Fruit fly (Drosophila melanogaster) whole organism, embryonic: Measurements from ENCODE around the gene msd1.

ENCODE experiments used
- Abd-B ChIP-seq: fragments of 200-800 bp; sonication (Bioruptor generic); optimal IDR thresholded peaks from 2 replicates; lab custom pipeline; 2018; ENCODE audit warnings: missing biosample characterization, mild to moderate bottlenecking, missing genetic modification characterization, moderate library complexity
- C15 ChIP-seq: fragments of 200-800 bp; sonication (Bioruptor generic); IDR thresholded peaks from 3 replicates; pipeline ENCODE4 v1.3.6; 2022; ENCODE audit warnings: missing biosample characterization, missing genetic modification characterization
- CG12391 ChIP-seq: fragments of 200-800 bp; sonication (Bioruptor generic); optimal IDR thresholded peaks from 3 replicates; lab custom pipeline; 2018; ENCODE audit warnings: missing biosample characterization, mild to moderate bottlenecking, missing genetic modification characterization, moderate library complexity
- CG13296 ChIP-seq: fragments of 200-800 bp; sonication (Bioruptor generic); optimal IDR thresholded peaks from 3 replicates; lab custom pipeline; 2018; ENCODE audit warnings: missing biosample characterization, mild to moderate bottlenecking, missing genetic modification characterization
- CG14441 ChIP-seq: fragments of 200-800 bp; sonication (Bioruptor generic); IDR thresholded peaks from 2 replicates; pipeline ENCODE4 v1.3.6; 2022; ENCODE audit warnings: missing biosample characterization, missing genetic modification characterization
- CG15073 ChIP-seq: fragments of 200-800 bp; sonication (Bioruptor generic); optimal IDR thresholded peaks from 2 replicates; lab custom pipeline; 2016; ENCODE audit warnings: missing biosample characterization, missing genetic modification characterization
- CG15269 ChIP-seq: fragments of 200-800 bp; sonication (Bioruptor generic); optimal IDR thresholded peaks from 2 replicates; lab custom pipeline; 2018; ENCODE audit warnings: missing biosample characterization, mild to moderate bottlenecking, missing genetic modification characterization, moderate library complexity
- CG17802 ChIP-seq: fragments of 200-800 bp; sonication (Bioruptor generic); optimal IDR thresholded peaks from 2 replicates; lab custom pipeline; 2018; ENCODE audit warnings: missing biosample characterization, mild to moderate bottlenecking, missing genetic modification characterization, moderate library complexity
- CG18619 ChIP-seq: fragments of 200-800 bp; sonication (Bioruptor generic); optimal IDR thresholded peaks from 3 replicates; lab custom pipeline; 2017; ENCODE audit warnings: missing biosample characterization, mild to moderate bottlenecking, missing genetic modification characterization
- CG2889 ChIP-seq: fragments of 200-800 bp; sonication (Bioruptor generic); IDR thresholded peaks from 3 replicates; pipeline ENCODE4 v1.3.6; 2022; ENCODE audit warnings: missing biosample characterization, missing genetic modification characterization
- CG3847 ChIP-seq: fragments of 200-800 bp; sonication (Bioruptor generic); IDR thresholded peaks from 2 replicates; pipeline ENCODE4 v1.3.6; 2022; ENCODE audit warnings: missing biosample characterization, missing genetic modification characterization
- CG7357 ChIP-seq: fragments of 200-800 bp; sonication (Bioruptor generic); IDR thresholded peaks from 3 replicates; pipeline ENCODE4 v1.3.6; 2022; ENCODE audit warnings: missing biosample characterization, missing genetic modification characterization
- CG9797 ChIP-seq: fragments of 200-800 bp; sonication (Bioruptor generic); optimal IDR thresholded peaks from 3 replicates; lab custom pipeline; 2018; ENCODE audit warnings: missing biosample characterization, mild to moderate bottlenecking, missing genetic modification characterization
- CG9876 ChIP-seq: fragments of 200-800 bp; sonication (Bioruptor generic); optimal IDR thresholded peaks from 2 replicates; lab custom pipeline; 2016; ENCODE audit warnings: missing biosample characterization, missing genetic modification characterization
- CkIIα-i1 ChIP-seq: fragments of 200-800 bp; sonication (Bioruptor generic); IDR thresholded peaks from 2 replicates; pipeline ENCODE4 v1.3.6; 2022; ENCODE audit warnings: missing biosample characterization, missing genetic modification characterization
- Dek ChIP-seq: fragments of 200-800 bp; sonication (Bioruptor generic); optimal IDR thresholded peaks from 3 replicates; lab custom pipeline; 2019; ENCODE audit warnings: missing biosample characterization, mild to moderate bottlenecking, missing genetic modification characterization, moderate library complexity
- Dip2 ChIP-seq: fragments of 200-800 bp; sonication (Bioruptor generic); IDR thresholded peaks from 2 replicates; pipeline ENCODE4 v1.3.6; 2022; ENCODE audit warnings: missing biosample characterization, missing genetic modification characterization
- Doc3 ChIP-seq: fragments of 200-800 bp; sonication (Bioruptor generic); IDR thresholded peaks from 3 replicates; pipeline ENCODE4 v1.3.6; 2022; ENCODE audit warnings: missing biosample characterization, missing genetic modification characterization; ENCODE audit not compliant: partially characterized antibody
- Dref ChIP-seq: fragments of 200-800 bp; sonication (Bioruptor generic); IDR thresholded peaks from 2 replicates; pipeline ENCODE4 v1.3.6; 2022; ENCODE audit warnings: missing biosample characterization, missing genetic modification characterization
- E2f1 ChIP-seq: fragments of 200-800 bp; sonication (Bioruptor generic); IDR thresholded peaks from 2 replicates; pipeline ENCODE4 v1.3.6; 2022; ENCODE audit warnings: missing biosample characterization, missing genetic modification characterization
- HHEX ChIP-seq: fragments of 200-800 bp; sonication (Bioruptor generic); optimal IDR thresholded peaks from 3 replicates; lab custom pipeline; 2017; ENCODE audit warnings: missing biosample characterization, mild to moderate bottlenecking, missing genetic modification characterization, missing genetic modification reagents
- HLH3B ChIP-seq: fragments of 200-800 bp; sonication (Bioruptor generic); IDR thresholded peaks from 2 replicates; pipeline ENCODE4 v1.3.6; 2022; ENCODE audit warnings: missing biosample characterization, missing genetic modification characterization
- Mad ChIP-seq: fragments of 200-800 bp; sonication (Bioruptor generic); optimal IDR thresholded peaks from 2 replicates; lab custom pipeline; 2016; ENCODE audit warnings: missing biosample characterization, missing genetic modification characterization
- Mrtf ChIP-seq: fragments of 200-800 bp; sonication (Bioruptor generic); IDR thresholded peaks from 3 replicates; pipeline ENCODE4 v1.3.6; 2022; ENCODE audit warnings: missing biosample characterization, missing genetic modification characterization
- NC2α ChIP-seq: fragments of 200-800 bp; sonication (Bioruptor generic); optimal IDR thresholded peaks from 2 replicates; lab custom pipeline; 2016; ENCODE audit warnings: missing biosample characterization, missing genetic modification characterization
- Sox100B ChIP-seq: fragments of 200-800 bp; sonication (Bioruptor generic); optimal IDR thresholded peaks from 3 replicates; lab custom pipeline; 2018; ENCODE audit warnings: missing biosample characterization, mild to moderate bottlenecking, missing genetic modification characterization
- Stat92E ChIP-seq, 3 experiments: fragments of >200 bp in 2 of 3; fragments of 200-800 bp in 1 of 3; sonication (Bioruptor generic) in 1 of 3; optimal IDR thresholded peaks; 2 replicates each; lab custom pipeline; 2017 to 2019; ENCODE audit warnings: missing biosample characterization in 3 of 3, missing genetic modification characterization in 3 of 3, mild to moderate bottlenecking in 1 of 3, moderate library complexity in 1 of 3
- amos ChIP-seq: fragments of 200-800 bp; sonication (Bioruptor generic); IDR thresholded peaks from 2 replicates; pipeline ENCODE4 v1.3.6; 2022; ENCODE audit warnings: missing biosample characterization, missing genetic modification characterization; ENCODE audit not compliant: partially characterized antibody
- ara ChIP-seq: fragments of 200-800 bp; sonication (Bioruptor generic); IDR thresholded peaks from 2 replicates; pipeline ENCODE4 v1.3.6; 2022; ENCODE audit warnings: missing biosample characterization, missing genetic modification characterization
- ase ChIP-seq: fragments of 200-800 bp; sonication (Bioruptor generic); IDR thresholded peaks from 3 replicates; pipeline ENCODE4 v1.3.6; 2022; ENCODE audit warnings: missing biosample characterization, missing genetic modification characterization
- cato ChIP-seq: fragments of 200-800 bp; sonication (Bioruptor generic); optimal IDR thresholded peaks from 2 replicates; lab custom pipeline; 2016; ENCODE audit warnings: missing biosample characterization, missing genetic modification characterization, borderline replicate concordance
- ci ChIP-seq: fragments of 200-800 bp; sonication (Bioruptor generic); IDR thresholded peaks from 3 replicates; pipeline ENCODE4 v1.3.6; 2022; ENCODE audit warnings: missing biosample characterization, missing genetic modification characterization
- crol ChIP-seq: fragments of 200-800 bp; sonication (Bioruptor generic); IDR thresholded peaks from 2 replicates; pipeline ENCODE4 v1.3.6; 2022; ENCODE audit warnings: missing biosample characterization, missing genetic modification characterization
- dm ChIP-seq: fragments of 200-800 bp; sonication (Bioruptor generic); optimal IDR thresholded peaks from 3 replicates; lab custom pipeline; 2016; ENCODE audit warnings: missing biosample characterization, missing genetic modification characterization
- dmrt99B ChIP-seq: fragments of 200-800 bp; sonication (Bioruptor generic); optimal IDR thresholded peaks from 2 replicates; lab custom pipeline; 2018; ENCODE audit warnings: missing biosample characterization, mild to moderate bottlenecking, missing genetic modification characterization, moderate library complexity
- en ChIP-seq: fragments of 200-800 bp; sonication (Bioruptor generic); optimal IDR thresholded peaks from 2 replicates; lab custom pipeline; 2016; ENCODE audit warnings: missing biosample characterization, missing genetic modification characterization
- esg ChIP-seq: fragments of 200-800 bp; sonication (Bioruptor generic); conservative IDR thresholded peaks from 2 replicates; pipeline ENCODE4 v1.3.6; 2022; ENCODE audit warnings: missing biosample characterization, missing genetic modification characterization
- eyg ChIP-seq: fragments of 200-800 bp; sonication (Bioruptor generic); optimal IDR thresholded peaks from 3 replicates; lab custom pipeline; 2016; ENCODE audit warnings: missing biosample characterization, missing genetic modification characterization
- gro ChIP-seq: fragments of 200-800 bp; sonication (Bioruptor generic); optimal IDR thresholded peaks from 2 replicates; lab custom pipeline; 2016; ENCODE audit warnings: missing biosample characterization, missing genetic modification characterization
- nerfin-1 ChIP-seq: fragments of 200-800 bp; sonication (Bioruptor generic); optimal IDR thresholded peaks from 3 replicates; lab custom pipeline; 2019; ENCODE audit warnings: missing biosample characterization, mild to moderate bottlenecking, missing genetic modification characterization, moderate library complexity
- pho ChIP-seq: fragments of 200-800 bp; sonication (Bioruptor generic); optimal IDR thresholded peaks from 2 replicates; lab custom pipeline; 2016; ENCODE audit warnings: missing biosample characterization, missing genetic modification characterization
- phol ChIP-seq: fragments of 200-800 bp; sonication (Bioruptor generic); optimal IDR thresholded peaks from 3 replicates; lab custom pipeline; 2018; ENCODE audit warnings: missing biosample characterization, mild to moderate bottlenecking, missing genetic modification characterization, moderate library complexity
- sd ChIP-seq: fragments of 200-800 bp; sonication (Bioruptor generic); optimal IDR thresholded peaks from 3 replicates; lab custom pipeline; 2018; ENCODE audit warnings: missing biosample characterization, mild to moderate bottlenecking, missing genetic modification characterization, moderate library complexity
- sens ChIP-seq: fragments of 200-800 bp; sonication (Bioruptor generic); peaks from one replicate; lab custom pipeline; 2016; ENCODE audit warnings: missing biosample characterization, missing genetic modification characterization
- sens-2 ChIP-seq: fragments of 200-800 bp; sonication (Bioruptor generic); IDR thresholded peaks from 2 replicates; pipeline ENCODE4 v1.3.6; 2022; ENCODE audit warnings: missing biosample characterization, missing genetic modification characterization
- shn ChIP-seq: fragments of 200-800 bp; sonication (Bioruptor generic); optimal IDR thresholded peaks from 3 replicates; lab custom pipeline; 2016; ENCODE audit warnings: missing biosample characterization, missing genetic modification characterization
- sqz ChIP-seq: fragments of 200-800 bp; sonication (Bioruptor generic); optimal IDR thresholded peaks from 3 replicates; lab custom pipeline; 2018; ENCODE audit warnings: missing biosample characterization, mild to moderate bottlenecking, missing genetic modification characterization
- tap ChIP-seq: fragments of 200-800 bp; optimal IDR thresholded peaks from 3 replicates; lab custom pipeline; 2019; ENCODE audit warnings: missing biosample characterization, mild to moderate bottlenecking, missing genetic modification characterization, moderate library complexity
- tin ChIP-seq: fragments of 200-800 bp; sonication (Bioruptor generic); optimal IDR thresholded peaks from 3 replicates; lab custom pipeline; 2016; ENCODE audit warnings: missing biosample characterization, missing genetic modification characterization
- unpg ChIP-seq: fragments of 200-800 bp; sonication (Bioruptor generic); optimal IDR thresholded peaks from 3 replicates; lab custom pipeline; 2018; ENCODE audit warnings: missing biosample characterization, mild to moderate bottlenecking, missing genetic modification characterization, moderate library complexity
- wdn ChIP-seq: fragments of 200-800 bp; sonication (Bioruptor generic); IDR thresholded peaks from 2 replicates; pipeline ENCODE4 v1.3.6; 2022; ENCODE audit warnings: missing biosample characterization, missing genetic modification characterization
- zen ChIP-seq: fragments of 200-800 bp; sonication (Bioruptor generic); optimal IDR thresholded peaks from 3 replicates; lab custom pipeline; 2018; ENCODE audit warnings: missing biosample characterization, mild to moderate bottlenecking, missing genetic modification characterization, moderate library complexity

msd1 gene

DNA sequence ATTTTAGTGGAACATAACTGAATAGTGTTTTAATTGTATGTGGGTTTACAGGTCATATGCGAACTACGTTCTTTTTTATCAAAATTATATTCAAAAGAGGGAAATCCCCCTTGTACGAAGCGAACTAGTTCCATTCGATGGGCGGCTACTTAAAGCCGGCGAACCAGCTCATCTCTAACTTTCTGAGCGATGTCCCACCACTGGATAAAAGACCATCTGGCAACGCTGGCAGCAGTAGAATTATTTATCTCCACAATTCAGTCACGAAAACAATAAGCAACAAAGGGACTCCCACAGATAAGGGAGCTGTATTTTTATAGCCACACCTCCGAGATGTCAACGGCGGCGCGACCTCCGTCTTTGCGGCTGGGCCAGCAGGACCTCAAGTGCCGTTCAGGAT is 35.9 kb upstream of the msd1 start, which contains the start of gene Rabex-5 (continued):
- TF ChIP-seq tin (GFP tag; lab: Kevin White, UChicago) (peak; percentile 48), Sox100B (no peak), tap (tag; lab: Kevin White, UChicago) (no peak), ci (GFP tag; lab: Robert Waterston, UW) (peak; percentile 51; the same call in 1 of the 3 replicates), crol (GFP tag; lab: Robert Waterston, UW) (no peak), sd (tag; lab: Kevin White, UChicago) (no peak), HHEX (GFP tag; lab: Kevin White, UChicago) (peak; percentile 27), CG14441 (GFP tag; lab: Robert Waterston, UW) (no peak), CG17802 (tag; lab: Kevin White, UChicago) (no peak), cato (GFP tag; lab: Kevin White, UChicago) (no peak), C15 (GFP tag; lab: Robert Waterston, UW) (no peak), NC2α (GFP tag; lab: Kevin White, UChicago) (peak; percentile 8), CG15073 (GFP tag; lab: Kevin White, UChicago) (no peak), gro (no peak), HLH3B (GFP tag; lab: Robert Waterston, UW) (0 out of 2 replicates have a peak, but pooled peaks have one; percentile 22), pho (GFP tag; lab: Kevin White, UChicago) (peak; percentile 33), CG13296 (GFP tag; lab: Kevin White, UChicago) (no peak), Doc3 (peak; percentile 67), shn (GFP tag; lab: Kevin White, UChicago) (peak; percentile 34), CG18619 (GFP tag; lab: Kevin White, UChicago) (no peak), nerfin-1 (peak; percentile 52), Stat92E (GFP tag; optimal IDR thresholded peaks at IDR 0.05; lab: Kevin White, UChicago) (no peak), unpg (GFP tag; lab: Kevin White, UChicago) (peak; percentile 6), sens (peak; percentile 73), CG15269 (tag; lab: Kevin White, UChicago) (no peak), en (GFP tag; lab: Kevin White, UChicago) (no peak), sqz (no peak), CG3847 (GFP tag; lab: Robert Waterston, UW) (peak; percentile 65), Dek (peak; percentile 10), Mad (GFP tag; lab: Kevin White, UChicago) (no peak), sens-2 (GFP tag; lab: Robert Waterston, UW) (no peak), Dref (GFP tag; lab: Robert Waterston, UW) (peak; percentile 51), amos (GFP tag; lab: Robert Waterston, UW) (peak; percentile 92), ase (GFP tag; lab: Robert Waterston, UW) (no peak), wdn (GFP tag; lab: Robert Waterston, UW) (no peak), phol (peak; percentile 32), ara (no peak), CkIIα-i1 (GFP tag; lab: Robert Waterston, UW) (no peak), CG12391 (tag; lab: Kevin White, UChicago) (peak; percentile 43), Mrtf (GFP tag; lab: Robert Waterston, UW) (no peak), CG7357 (GFP tag; lab: Robert Waterston, UW) (no peak), dmrt99B (no peak), CG2889 (no peak), Dip2 (GFP tag; lab: Robert Waterston, UW) (no peak), esg (GFP tag; lab: Robert Waterston, UW) (no peak), CG9876 (GFP tag; lab: Kevin White, UChicago) (peak; percentile 17), zen (tag; lab: Kevin White, UChicago) (no peak), dm (GFP tag; lab: Kevin White, UChicago) (no peak), E2f1 (GFP tag; lab: Robert Waterston, UW) (no peak), CG9797 (GFP tag; lab: Kevin White, UChicago) (no peak), Abd-B (peak; percentile 2), eyg (GFP tag; lab: Kevin White, UChicago) (no peak)
